Worm (Caenorhabditis elegans) whole organism, L3 larva: ENCODE results near the gene srh-167.

Experiments
- R02D3.7 ChIP-seq: fragments of 150-350 bp; optimal IDR thresholded peaks from 2 replicates; lab custom pipeline; 2014; ENCODE audit warnings: missing biosample characterization, missing genetic modification characterization
- ZK546.5 ChIP-seq: sonication (generic microtip); optimal IDR thresholded peaks from 2 replicates; lab custom pipeline; 2017; ENCODE audit warnings: missing biosample characterization, missing genetic modification characterization
- aly-2 ChIP-seq: fragments of 150-350 bp; optimal IDR thresholded peaks from 2 replicates; lab custom pipeline; 2014; ENCODE audit warnings: missing biosample characterization, missing genetic modification characterization
- ama-1 ChIP-seq: fragments of 150-350 bp; optimal IDR thresholded peaks from 2 replicates; lab custom pipeline; 2018
- ceh-16 ChIP-seq: sonication (generic microtip); optimal IDR thresholded peaks from 2 replicates; lab custom pipeline; 2017; ENCODE audit warnings: missing biosample characterization, missing genetic modification characterization
- ceh-28 ChIP-seq: fragments of 150-350 bp; optimal IDR thresholded peaks from 2 replicates; lab custom pipeline; 2014; ENCODE audit warnings: missing biosample characterization, missing genetic modification reagents, missing genetic modification characterization
- ceh-82 ChIP-seq: fragments of 150-350 bp; optimal IDR thresholded peaks from 2 replicates; lab custom pipeline; 2014; ENCODE audit warnings: missing biosample characterization, missing genetic modification characterization
- ceh-9 ChIP-seq: sonication (generic microtip); optimal IDR thresholded peaks from 2 replicates; lab custom pipeline; 2018; ENCODE audit warnings: missing biosample characterization, missing genetic modification characterization
- daf-12 ChIP-seq: fragments of 150-350 bp; optimal IDR thresholded peaks from 2 replicates; lab custom pipeline; 2014; ENCODE audit warnings: missing biosample characterization, missing genetic modification reagents, missing genetic modification characterization
- egl-27 ChIP-seq: sonication (generic microtip); optimal IDR thresholded peaks from 4 replicates; lab custom pipeline; 2017; ENCODE audit warnings: missing biosample characterization, missing genetic modification reagents, missing genetic modification characterization
- egl-5 ChIP-seq: fragments of 150-350 bp; optimal IDR thresholded peaks from 2 replicates; lab custom pipeline; 2017; ENCODE audit warnings: missing biosample characterization, missing genetic modification reagents, missing genetic modification characterization, inconsistent platforms
- elt-1 ChIP-seq: fragments of 150-350 bp; optimal IDR thresholded peaks from 2 replicates; lab custom pipeline; 2014; ENCODE audit warnings: missing biosample characterization, missing genetic modification characterization
- elt-2 ChIP-seq: sonication (generic microtip); optimal IDR thresholded peaks from 2 replicates; lab custom pipeline; 2016; ENCODE audit warnings: missing genetic modification reagents, mild to moderate bottlenecking, missing genetic modification characterization, missing compliant biosample characterization
- elt-3 ChIP-seq, 3 experiments: fragments of 150-350 bp in 1 of 3; sonication (generic microtip) in 2 of 3; optimal IDR thresholded peaks; 2 replicates in 2 of 3; 4 replicates in 1 of 3; lab custom pipeline; 2014 to 2017; ENCODE audit warnings: missing biosample characterization in 3 of 3, missing genetic modification characterization in 3 of 3
- eor-1 ChIP-seq, 2 experiments: fragments of 150-350 bp; optimal IDR thresholded peaks; 2 replicates each; lab custom pipeline; 2014 to 2018; ENCODE audit warnings: missing biosample characterization in 2 of 2, missing genetic modification characterization in 2 of 2
- fkh-10 ChIP-seq: sonication (generic microtip); optimal IDR thresholded peaks from 2 replicates; lab custom pipeline; 2017; ENCODE audit warnings: missing biosample characterization, missing genetic modification reagents, missing genetic modification characterization
- fkh-2 ChIP-seq: fragments of 150-350 bp; optimal IDR thresholded peaks from 2 replicates; lab custom pipeline; 2014; ENCODE audit warnings: missing biosample characterization, missing genetic modification reagents, missing genetic modification characterization
- fos-1 ChIP-seq: fragments of 150-350 bp; optimal IDR thresholded peaks from 2 replicates; lab custom pipeline; 2014; ENCODE audit warnings: missing biosample characterization, missing genetic modification characterization
- hmg-11 ChIP-seq: sonication (generic microtip); optimal IDR thresholded peaks from 2 replicates; lab custom pipeline; 2016; ENCODE audit warnings: missing genetic modification characterization, missing compliant biosample characterization
- jun-1 ChIP-seq: fragments of 150-350 bp; optimal IDR thresholded peaks from 2 replicates; lab custom pipeline; 2014; ENCODE audit warnings: missing biosample characterization, missing genetic modification reagents, missing genetic modification characterization
- lin-15B ChIP-seq: fragments of 150-350 bp; optimal IDR thresholded peaks from 2 replicates; lab custom pipeline; 2014; ENCODE audit warnings: missing biosample characterization, missing genetic modification characterization
- lin-39 ChIP-seq: fragments of 150-350 bp; optimal IDR thresholded peaks from 2 replicates; lab custom pipeline; 2018; ENCODE audit warnings: missing biosample characterization, missing genetic modification reagents, missing genetic modification characterization
- lsy-12 ChIP-seq: sonication (generic microtip); optimal IDR thresholded peaks from 2 replicates; lab custom pipeline; 2016; ENCODE audit warnings: mild to moderate bottlenecking, missing genetic modification characterization, missing compliant biosample characterization
- mdl-1 ChIP-seq: fragments of 150-350 bp; optimal IDR thresholded peaks from 2 replicates; lab custom pipeline; 2014; ENCODE audit warnings: missing biosample characterization, missing genetic modification characterization
- mml-1 ChIP-seq: fragments of 150-350 bp; sonication (generic microtip); optimal IDR thresholded peaks from 3 replicates; lab custom pipeline; 2014; ENCODE audit warnings: missing biosample characterization, missing genetic modification characterization
- nfya-1 ChIP-seq: sonication (generic microtip); optimal IDR thresholded peaks from 2 replicates; lab custom pipeline; 2017; ENCODE audit warnings: missing genetic modification characterization, mild to moderate bottlenecking, missing compliant biosample characterization, antibody characterized with exemption, moderate library complexity; ENCODE audit not compliant: insufficient read depth
- nhr-11 ChIP-seq: fragments of 150-350 bp; optimal IDR thresholded peaks from 2 replicates; lab custom pipeline; 2014; ENCODE audit warnings: missing biosample characterization, missing genetic modification characterization
- nhr-12 ChIP-seq: fragments of 150-350 bp; optimal IDR thresholded peaks from 2 replicates; lab custom pipeline; 2014; ENCODE audit warnings: missing biosample characterization, missing genetic modification characterization
- nhr-23 ChIP-seq: fragments of 150-350 bp; optimal IDR thresholded peaks from 2 replicates; lab custom pipeline; 2014; ENCODE audit warnings: missing biosample characterization, missing genetic modification reagents, missing genetic modification characterization
- nhr-237 ChIP-seq: fragments of 150-350 bp; optimal IDR thresholded peaks from 2 replicates; lab custom pipeline; 2014; ENCODE audit warnings: missing biosample characterization, missing genetic modification characterization
- nhr-25 ChIP-seq: sonication (generic microtip); optimal IDR thresholded peaks from 2 replicates; lab custom pipeline; 2017; ENCODE audit warnings: missing biosample characterization, missing genetic modification characterization
- nhr-28 ChIP-seq: fragments of 150-350 bp; optimal IDR thresholded peaks from 2 replicates; lab custom pipeline; 2014; ENCODE audit warnings: missing biosample characterization, missing genetic modification characterization
- nhr-43 ChIP-seq: sonication (generic microtip); optimal IDR thresholded peaks from 2 replicates; lab custom pipeline; 2016; ENCODE audit warnings: mild to moderate bottlenecking, missing genetic modification characterization, missing compliant biosample characterization; ENCODE audit not compliant: poor library complexity, severe bottlenecking
- nhr-67 ChIP-seq: fragments of 150-350 bp; optimal IDR thresholded peaks from 2 replicates; lab custom pipeline; 2014; ENCODE audit warnings: missing biosample characterization, missing genetic modification characterization
- nhr-76 ChIP-seq: fragments of 150-350 bp; sonication (generic microtip); optimal IDR thresholded peaks from 5 replicates; lab custom pipeline; 2014; ENCODE audit warnings: missing biosample characterization, missing genetic modification characterization
- nhr-77 ChIP-seq: fragments of 150-350 bp; optimal IDR thresholded peaks from 2 replicates; lab custom pipeline; 2014; ENCODE audit warnings: missing biosample characterization, missing genetic modification characterization
- pha-4 ChIP-seq: fragments of 150-350 bp; optimal IDR thresholded peaks from 2 replicates; lab custom pipeline; 2014; ENCODE audit warnings: missing biosample characterization, missing genetic modification reagents, missing genetic modification characterization
- pqm-1 ChIP-seq: fragments of 150-350 bp; optimal IDR thresholded peaks from 2 replicates; lab custom pipeline; 2017; ENCODE audit warnings: missing biosample characterization, missing genetic modification characterization, inconsistent platforms
- sea-2 ChIP-seq: fragments of 150-350 bp; sonication (generic microtip); optimal IDR thresholded peaks from 4 replicates; lab custom pipeline; 2014; ENCODE audit warnings: missing biosample characterization, missing genetic modification reagents, missing genetic modification characterization
- skn-1 ChIP-seq: fragments of 150-350 bp; optimal IDR thresholded peaks from 2 replicates; lab custom pipeline; 2014; ENCODE audit warnings: missing biosample characterization, missing genetic modification characterization
- snpc-4 ChIP-seq: fragments of 150-350 bp; optimal IDR thresholded peaks from 2 replicates; lab custom pipeline; 2014; ENCODE audit warnings: missing biosample characterization, missing genetic modification characterization
- tbx-2 ChIP-seq: sonication (generic microtip); optimal IDR thresholded peaks from 2 replicates; lab custom pipeline; 2016; ENCODE audit warnings: mild to moderate bottlenecking, missing genetic modification characterization, missing compliant biosample characterization
- unc-39 ChIP-seq: sonication (generic microtip); optimal IDR thresholded peaks from 4 replicates; lab custom pipeline; 2017; ENCODE audit warnings: missing biosample characterization, missing genetic modification characterization
- unc-62 ChIP-seq: fragments of 150-350 bp; sonication (generic microtip); optimal IDR thresholded peaks from 4 replicates; lab custom pipeline; 2014; ENCODE audit warnings: missing biosample characterization, missing genetic modification reagents, missing genetic modification characterization
- zag-1 ChIP-seq: fragments of 150-350 bp; optimal IDR thresholded peaks from 2 replicates; lab custom pipeline; 2014; ENCODE audit warnings: missing biosample characterization, missing genetic modification characterization
- ztf-11 ChIP-seq: fragments of 150-350 bp; optimal IDR thresholded peaks from 2 replicates; lab custom pipeline; 2014; ENCODE audit warnings: missing biosample characterization, missing genetic modification characterization
- ztf-4 ChIP-seq: fragments of 150-350 bp; optimal IDR thresholded peaks from 2 replicates; lab custom pipeline; 2014; ENCODE audit warnings: missing biosample characterization, missing genetic modification characterization

srh-167 gene

DNA sequence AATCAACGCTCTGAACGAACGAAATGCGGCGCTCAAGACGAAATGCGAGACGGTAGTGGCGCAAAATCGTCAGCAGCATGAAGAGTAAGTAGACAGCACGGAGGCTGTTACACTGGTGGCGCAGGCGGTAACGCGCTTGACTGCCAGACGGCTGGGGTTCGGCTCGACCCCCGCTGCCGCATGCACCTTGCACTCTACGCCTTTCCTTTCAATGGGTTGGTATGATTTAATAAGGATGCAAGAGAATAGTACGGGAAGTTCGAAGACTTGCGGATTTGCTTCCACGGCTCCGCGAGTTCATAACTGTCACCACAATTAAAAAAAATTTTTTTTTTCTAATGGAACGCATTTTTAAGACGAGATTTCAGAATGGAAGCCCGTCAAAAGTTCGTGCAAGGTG, 36.5 kb downstream of the srh-167 start:
- TF ChIP-seq pqm-1 (tag; lab: Kevin White, UChicago) = peak; percentile 25
- peak; percentile 65 for TF ChIP-seq skn-1 (tag; lab: Kevin White, UChicago)
- TF ChIP-seq lsy-12 = peak; percentile 71
- no peak for TF ChIP-seq egl-27 (tag; lab: Kevin White, UChicago)
- TF ChIP-seq mml-1 (tag; lab: Kevin White, UChicago) = no peak
- TF ChIP-seq nhr-11 (tag; lab: Kevin White, UChicago) = no peak
- TF ChIP-seq nhr-25 (tag; lab: Kevin White, UChicago) = peak; percentile 61
- no peak for TF ChIP-seq ama-1 (lab: Kevin White, UChicago)
- peak; percentile 2 for TF ChIP-seq nhr-23 (tag; lab: Kevin White, UChicago)
- no peak for TF ChIP-seq ZK546.5 (tag; lab: Kevin White, UChicago)
- no peak for TF ChIP-seq fkh-10 (GFP tag; lab: Kevin White, UChicago)
- TF ChIP-seq ztf-4 (tag; lab: Kevin White, UChicago) = peak; percentile 21
- TF ChIP-seq jun-1 (tag; lab: Kevin White, UChicago) = peak; percentile 66
- no peak for TF ChIP-seq nhr-12 (tag; lab: Kevin White, UChicago)
- TF ChIP-seq unc-62 (GFP tag; lab: Kevin White, UChicago) = no peak
- TF ChIP-seq daf-12 = no peak
- peak; percentile 73 for TF ChIP-seq nhr-43 (tag; lab: Kevin White, UChicago)
- no peak for TF ChIP-seq unc-39 (tag; lab: Kevin White, UChicago)
- no peak for TF ChIP-seq ztf-11
- TF ChIP-seq ceh-9 (tag; lab: Kevin White, UChicago) = no peak
- TF ChIP-seq lin-39 = peak; percentile 60
- TF ChIP-seq nhr-28 (tag; lab: Kevin White, UChicago) = no peak
- TF ChIP-seq nhr-67 (tag; lab: Kevin White, UChicago) = no peak
- peak; percentile 16 for TF ChIP-seq snpc-4 (tag; lab: Kevin White, UChicago)
- TF ChIP-seq fkh-2 (tag; lab: Kevin White, UChicago) = no peak
- no peak for TF ChIP-seq ceh-16 (tag; lab: Kevin White, UChicago)
- no peak for TF ChIP-seq R02D3.7
- peak; percentile 64 for TF ChIP-seq nfya-1
- no peak for TF ChIP-seq egl-5
- TF ChIP-seq fos-1 (tag; lab: Kevin White, UChicago) = no peak
- no peak for TF ChIP-seq eor-1 (tag; optimal IDR thresholded peaks at IDR 0.05; lab: Kevin White, UChicago)
- peak; percentile 68 for TF ChIP-seq pha-4
- TF ChIP-seq nhr-77 (tag; lab: Kevin White, UChicago) = no peak
- TF ChIP-seq elt-1 (tag; lab: Kevin White, UChicago) = no peak
- TF ChIP-seq elt-2 (tag; lab: Kevin White, UChicago) = peak; percentile 71
- peak in 1 of 3 experiments; percentile 8 for TF ChIP-seq elt-3 (tag; optimal IDR thresholded peaks at IDR 0.05; lab: Kevin White, UChicago)
- no peak for TF ChIP-seq nhr-76 (tag; lab: Kevin White, UChicago)
- peak; percentile 48 for TF ChIP-seq lin-15B (tag; lab: Kevin White, UChicago)
- TF ChIP-seq ceh-82 (tag; lab: Kevin White, UChicago) = no peak
- TF ChIP-seq aly-2 = no peak
- peak; percentile 63 for TF ChIP-seq tbx-2
- TF ChIP-seq zag-1 (tag; lab: Kevin White, UChicago) = no peak
- no peak for TF ChIP-seq ceh-28
- TF ChIP-seq sea-2 (GFP tag; lab: Kevin White, UChicago) = no peak
- TF ChIP-seq hmg-11 (tag; lab: Kevin White, UChicago) = peak; percentile 83
- no peak for TF ChIP-seq nhr-237 (tag; lab: Kevin White, UChicago)
- TF ChIP-seq mdl-1 (tag; lab: Kevin White, UChicago) = no peak
